Fruit fly (Drosophila melanogaster): ENCODE measurements around the gene CG12773.
A peak's percentile ranks its signal among the peaks of the same experiment; 100 is the strongest.

Gene CG12773

dm6 chrX:1341528-1341927 is 12.3 kb downstream of the CG12773 start, which contains the start of gene CG11409:
Gene CG11409 (minus strand): TSS chrX:1341587.
- TF ChIP-seq brk (GFP tag; optimal IDR thresholded peaks at IDR 0.05) (no peak), N (GFP tag; optimal IDR thresholded peaks at IDR 0.05) (no peak), sage (GFP tag; optimal IDR thresholded peaks at IDR 0.05) (no peak), foxo (GFP tag; optimal IDR thresholded peaks at IDR 0.05) (peak in 1 of 2 experiments; percentile 23), CG32264 (GFP tag; optimal IDR thresholded peaks at IDR 0.05) (no peak)

dm6 chrX:1337998-1338397 is 15.8 kb downstream of the CG12773 start:
- no peak for TF ChIP-seq Dfd (GFP tag; optimal IDR thresholded peaks at IDR 0.05)
- no peak for TF ChIP-seq CrebA (GFP tag; optimal IDR thresholded peaks at IDR 0.05; ENCODE audit: borderline replicate concordance)
- no peak for TF ChIP-seq dl (GFP tag; optimal IDR thresholded peaks at IDR 0.05; ENCODE audit: insufficient read depth in 1 of 2, partially characterized antibody in 2 of 2)
- no peak for TF ChIP-seq Dif (GFP tag; optimal IDR thresholded peaks at IDR 0.05; ENCODE audit: partially characterized antibody)
- no peak for TF ChIP-seq brk (GFP tag; optimal IDR thresholded peaks at IDR 0.05)
- TF ChIP-seq pan (optimal IDR thresholded peaks at IDR 0.05), result no peak
- TF ChIP-seq foxo (GFP tag; optimal IDR thresholded peaks at IDR 0.05), result no peak
- no peak for TF ChIP-seq usp (GFP tag; optimal IDR thresholded peaks at IDR 0.05)
- no peak for TF ChIP-seq Mio (GFP tag; optimal IDR thresholded peaks at IDR 0.05)
- no peak for TF ChIP-seq Sp1 (GFP tag; optimal IDR thresholded peaks at IDR 0.05)
- no peak for TF ChIP-seq Myc (optimal IDR thresholded peaks at IDR 0.05)

- TF ChIP-seq jim (GFP tag; optimal IDR thresholded peaks at IDR 0.05) (no peak), h (GFP tag; optimal IDR thresholded peaks at IDR 0.05) (peak; percentile 29), Hr83 (GFP tag; optimal IDR thresholded peaks at IDR 0.05; ENCODE audit: poor library complexity, severe bottlenecking) (peak; percentile 9), Jra (GFP tag; optimal IDR thresholded peaks at IDR 0.05) (no peak), Rel (GFP tag; optimal IDR thresholded peaks at IDR 0.05) (no peak), Rel (tag; optimal IDR thresholded peaks at IDR 0.05) (peak; percentile 67), CrebA (GFP tag; optimal IDR thresholded peaks at IDR 0.05; ENCODE audit: borderline replicate concordance) (no peak), GATAd (GFP tag; optimal IDR thresholded peaks at IDR 0.05) (peak; percentile 19), ey (GFP tag; optimal IDR thresholded peaks at IDR 0.05) (peak; percentile 17), N (GFP tag; optimal IDR thresholded peaks at IDR 0.05) (no peak), sage (GFP tag; optimal IDR thresholded peaks at IDR 0.05) (no peak), dsf (GFP tag; optimal IDR thresholded peaks at IDR 0.05; ENCODE audit: borderline replicate concordance) (no peak), dl (GFP tag; optimal IDR thresholded peaks at IDR 0.05; ENCODE audit: insufficient read depth in 1 of 2, partially characterized antibody in 2 of 2) (no peak), CG9705 (GFP tag; optimal IDR thresholded peaks at IDR 0.05) (peak; percentile 77), br (GFP tag; optimal IDR thresholded peaks at IDR 0.05) (no peak), woc (GFP tag; optimal IDR thresholded peaks at IDR 0.05) (no peak), Vsx2 (GFP tag; optimal IDR thresholded peaks at IDR 0.05; ENCODE audit: partially characterized antibody) (peak; percentile 14), sv (GFP tag; optimal IDR thresholded peaks at IDR 0.05) (no peak), Hr78 (GFP tag; optimal IDR thresholded peaks at IDR 0.05) (no peak), Myc (optimal IDR thresholded peaks at IDR 0.05) (no peak), OdsH (GFP tag; optimal IDR thresholded peaks at IDR 0.05) (no peak), CG32264 (GFP tag; optimal IDR thresholded peaks at IDR 0.05) (no peak), Mio (GFP tag; optimal IDR thresholded peaks at IDR 0.05) (no peak), psq (GFP tag; optimal IDR thresholded peaks at IDR 0.05) (peak; percentile 18), tai (GFP tag; optimal IDR thresholded peaks at IDR 0.05) (no peak), Abd-B (GFP tag; optimal IDR thresholded peaks at IDR 0.05) (no peak), pan (optimal IDR thresholded peaks at IDR 0.05) (no peak), foxo (GFP tag; optimal IDR thresholded peaks at IDR 0.05) (peak in 1 of 2 experiments; percentile 22), Hnf4 (GFP tag; optimal IDR thresholded peaks at IDR 0.05) (no peak), Dif (GFP tag; optimal IDR thresholded peaks at IDR 0.05; ENCODE audit: partially characterized antibody) (no peak), Sp1 (GFP tag; optimal IDR thresholded peaks at IDR 0.05) (peak; percentile 50), HLH106 (tag; optimal IDR thresholded peaks at IDR 0.05) (peak; percentile 39), fru (GFP tag; optimal IDR thresholded peaks at IDR 0.05) (no peak), lola (GFP tag; optimal IDR thresholded peaks at IDR 0.05) (no peak), rgr (GFP tag; optimal IDR thresholded peaks at IDR 0.05) (peak; percentile 22), Dfd (GFP tag; optimal IDR thresholded peaks at IDR 0.05) (no peak), dmrt93B (GFP tag; optimal IDR thresholded peaks at IDR 0.05) (peak; percentile 46), usp (GFP tag; optimal IDR thresholded peaks at IDR 0.05) (no peak), brk (GFP tag; optimal IDR thresholded peaks at IDR 0.05) (no peak)
Observed at dm6 chrX:1322214-1322613, 31.6 kb downstream of the CG12773 start, which contains the start of gene DAAM. Gene DAAM (minus strand): TSS chrX:1322362.

Data from whole organism, wandering third instar larva.